Worm (Caenorhabditis elegans): ENCODE data around the gene gsp-1.

gsp-1 gene

ce11 chrV:10716865-10717713 is 34.9 kb downstream of the gsp-1 start:
- TF ChIP-seq blmp-1 (tag; optimal IDR thresholded peaks at IDR 0.05) (no peak), sem-2 (GFP tag; optimal IDR thresholded peaks at IDR 0.05) (peak; percentile 35), pha-4 (tag; optimal IDR thresholded peaks at IDR 0.05) (no peak), elt-1 (tag; optimal IDR thresholded peaks at IDR 0.05; ENCODE audit: borderline replicate concordance, insufficient read depth) (no peak), mab-5 (tag; optimal IDR thresholded peaks at IDR 0.05) (no peak), ces-1 (GFP tag; optimal IDR thresholded peaks at IDR 0.05) (no peak), lsy-2 (tag; optimal IDR thresholded peaks at IDR 0.05) (no peak), nhr-12 (tag; optimal IDR thresholded peaks at IDR 0.05) (no peak), nhr-237 (tag; optimal IDR thresholded peaks at IDR 0.05) (no peak), flh-1 (GFP tag; optimal IDR thresholded peaks at IDR 0.05) (peak; percentile 20), zip-8 (tag; optimal IDR thresholded peaks at IDR 0.05) (no peak), cnd-1 (tag; optimal IDR thresholded peaks at IDR 0.05) (peak; percentile 16), nhr-2 (tag; optimal IDR thresholded peaks at IDR 0.05) (peak; percentile 89), ztf-11 (tag; optimal IDR thresholded peaks at IDR 0.05) (peak; percentile 20), unc-39 (tag; optimal IDR thresholded peaks at IDR 0.05) (no peak), elt-3 (tag; optimal IDR thresholded peaks at IDR 0.05) (no peak), lin-32 (GFP tag; optimal IDR thresholded peaks at IDR 0.05) (no peak), ceh-39 (tag; optimal IDR thresholded peaks at IDR 0.05) (no peak), ceh-83 (GFP tag; optimal IDR thresholded peaks at IDR 0.05) (no peak), M03D4.4 (tag; optimal IDR thresholded peaks at IDR 0.05) (peak; percentile 22), unc-62 (GFP tag; optimal IDR thresholded peaks at IDR 0.05) (no peak), drap-1 (GFP tag; optimal IDR thresholded peaks at IDR 0.05) (peak; percentile 19), nhr-28 (tag; optimal IDR thresholded peaks at IDR 0.05) (no peak), mls-2 (tag; optimal IDR thresholded peaks at IDR 0.05) (peak; percentile 43), tbx-8 (GFP tag; optimal IDR thresholded peaks at IDR 0.05) (no peak), mep-1 (tag; optimal IDR thresholded peaks at IDR 0.05) (no peak), ham-2 (GFP tag; optimal IDR thresholded peaks at IDR 0.05) (no peak), nhr-76 (tag; optimal IDR thresholded peaks at IDR 0.05) (no peak), unc-120 (tag; optimal IDR thresholded peaks at IDR 0.05; ENCODE audit: poor library complexity, severe bottlenecking) (peak; percentile 42), sptf-1 (tag; optimal IDR thresholded peaks at IDR 0.05) (peak; percentile 30), hlh-1 (tag; optimal IDR thresholded peaks at IDR 0.05) (no peak)

- TF ChIP-seq nhr-2 (tag; optimal IDR thresholded peaks at IDR 0.05) = no peak
- no peak for TF ChIP-seq ceh-83 (GFP tag; optimal IDR thresholded peaks at IDR 0.05)
- no peak for TF ChIP-seq blmp-1 (tag; optimal IDR thresholded peaks at IDR 0.05)
- TF ChIP-seq mep-1 (tag; optimal IDR thresholded peaks at IDR 0.05) = no peak
- TF ChIP-seq M03D4.4 (tag; optimal IDR thresholded peaks at IDR 0.05) = no peak
- no peak for TF ChIP-seq mls-2 (tag; optimal IDR thresholded peaks at IDR 0.05)
- no peak for TF ChIP-seq pha-4 (tag; optimal IDR thresholded peaks at IDR 0.05)
- TF ChIP-seq lsy-2 (tag; optimal IDR thresholded peaks at IDR 0.05) = no peak
- no peak for TF ChIP-seq ces-1 (GFP tag; optimal IDR thresholded peaks at IDR 0.05)
- TF ChIP-seq bed-3 (GFP tag; optimal IDR thresholded peaks at IDR 0.05) = no peak
- no peak for TF ChIP-seq ceh-39 (tag; optimal IDR thresholded peaks at IDR 0.05)
- no peak for TF ChIP-seq sptf-1 (tag; optimal IDR thresholded peaks at IDR 0.05)
These were observed 35.8 kb downstream of the gsp-1 start for ce11 chrV:10718037-10718436.

ce11 chrV:10719019-10719832 is 37.0 kb downstream of the gsp-1 start:
- TF ChIP-seq elt-1 (tag; optimal IDR thresholded peaks at IDR 0.05; ENCODE audit: borderline replicate concordance, insufficient read depth) = no peak
- TF ChIP-seq unc-120 (tag; optimal IDR thresholded peaks at IDR 0.05; ENCODE audit: poor library complexity, severe bottlenecking) = peak; percentile 52
- TF ChIP-seq hlh-1 (tag; optimal IDR thresholded peaks at IDR 0.05) = peak; percentile 22

ce11 chrV:10719833-10720170 is 37.6 kb downstream of the gsp-1 start:
- TF ChIP-seq ham-2 (GFP tag; optimal IDR thresholded peaks at IDR 0.05) (peak; percentile 39), M03D4.4 (tag; optimal IDR thresholded peaks at IDR 0.05) (no peak), hlh-1 (tag; optimal IDR thresholded peaks at IDR 0.05) (peak; percentile 29)

Data from whole organism, mixed stage, embryonic.